Worm (Caenorhabditis elegans) whole organism, L4/young adult: ENCODE data around the gene K10C9.7.

ENCODE experiments used
- W03F9.2 ChIP-seq: fragments of 150-350 bp; optimal IDR thresholded peaks from 2 replicates; lab custom pipeline; 2014; ENCODE audit warnings: missing biosample characterization, missing genetic modification characterization
- dao-5 ChIP-seq: sonication (generic microtip); optimal IDR thresholded peaks from 2 replicates; lab custom pipeline; 2016; ENCODE audit warnings: missing genotype, missing genetic modification characterization, moderate library complexity, missing compliant biosample characterization
- him-1 ChIP-seq: sonication (generic microtip); optimal IDR thresholded peaks from 2 replicates; lab custom pipeline; 2016; ENCODE audit warnings: missing genotype, missing genetic modification reagents, missing genetic modification characterization, missing compliant biosample characterization

- no peak for TF ChIP-seq dao-5 (tag; lab: Kevin White, UChicago)
- TF ChIP-seq him-1 (tag; lab: Kevin White, UChicago): no peak
- no peak for TF ChIP-seq W03F9.2 (tag; lab: Kevin White, UChicago)
These were observed 18.9 kb downstream of the K10C9.7 start, which contains the start of gene nra-4 for ce11 chrV:1048482-1048881.
